Worm (Caenorhabditis elegans) whole organism, dauer: Measurements from ENCODE around the gene crh-1.

Experiments
- unc-62 ChIP-seq: sonication (generic microtip); optimal IDR thresholded peaks from 2 replicates; lab custom pipeline; 2017; ENCODE audit warnings: missing biosample characterization, missing genetic modification reagents, missing genetic modification characterization

crh-1 gene

ce11 chrIII:11730850-11731249, 73.3 kb downstream of the crh-1 start:
- TF ChIP-seq unc-62 (GFP tag; lab: Kevin White, UChicago): no peak

ce11 chrIII:11731491-11731890, 73.9 kb downstream of the crh-1 start:
- TF ChIP-seq unc-62 (GFP tag; lab: Kevin White, UChicago): no peak

ce11 chrIII:11732056-11732455, 74.5 kb downstream of the crh-1 start, which contains the start of gene Y41C4A.21:
Gene Y41C4A.21, plus strand, starts transcription at chrIII:11732356.
- no peak for TF ChIP-seq unc-62 (GFP tag; lab: Kevin White, UChicago)

ce11 chrIII:11732943-11733342, 75.4 kb downstream of the crh-1 start:
- TF ChIP-seq unc-62 (GFP tag; lab: Kevin White, UChicago): no peak

- no peak for TF ChIP-seq unc-62 (GFP tag; lab: Kevin White, UChicago)
Observed at ce11 chrIII:11737527-11737926, 80.0 kb downstream of the crh-1 start, which contains the start of gene sup-1. Gene sup-1, minus strand, starts transcription at chrIII:11737627.

DNA sequence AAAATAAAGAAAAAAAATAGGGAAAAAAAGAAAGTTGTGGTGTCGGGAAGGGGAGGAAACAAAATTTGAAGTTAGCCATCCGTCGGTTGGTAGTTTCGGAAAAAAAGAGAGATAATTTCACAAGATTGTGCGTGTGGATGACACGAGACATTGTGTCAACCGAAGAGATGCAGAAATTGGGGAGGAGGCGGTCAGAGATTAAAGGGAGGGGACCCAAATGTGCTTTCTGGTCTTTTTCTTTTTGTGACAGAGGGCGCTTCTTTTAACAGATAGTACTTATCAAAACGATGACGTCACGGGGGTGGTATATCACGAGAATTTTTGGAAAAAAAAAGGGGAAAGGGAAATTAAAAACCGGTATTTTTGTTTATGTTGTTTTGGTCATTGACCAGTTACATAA, 80.9 kb downstream of the crh-1 start:
- TF ChIP-seq unc-62 (GFP tag; lab: Kevin White, UChicago): no peak

- no peak for TF ChIP-seq unc-62 (GFP tag; lab: Kevin White, UChicago)
Observed at ce11 chrIII:11740868-11741267, 83.3 kb downstream of the crh-1 start.

DNA sequence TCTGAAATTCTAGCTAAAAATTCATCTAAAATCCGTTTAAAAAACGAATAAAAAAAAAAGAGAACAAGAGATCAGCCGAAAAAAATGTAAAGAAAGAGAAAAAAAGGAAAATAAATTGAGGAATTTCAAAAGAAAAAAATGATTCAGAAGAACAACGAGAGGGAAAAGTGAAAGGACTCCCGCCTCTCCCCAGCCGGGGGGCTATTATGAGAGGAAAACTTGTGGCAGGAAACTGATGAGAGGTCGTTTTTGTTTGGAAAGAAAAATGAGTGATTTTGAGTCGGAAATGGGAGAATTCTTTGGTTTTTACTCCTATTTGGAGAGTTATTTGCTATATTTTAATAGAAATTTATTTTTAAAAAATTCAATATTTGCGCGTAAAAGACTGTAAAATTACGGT, 84.6 kb downstream of the crh-1 start:
- no peak for TF ChIP-seq unc-62 (GFP tag; lab: Kevin White, UChicago)
